Fruit fly (Drosophila melanogaster) whole organism, embryonic: Measurements from ENCODE around the gene Lim3.
A peak's percentile ranks its signal among the peaks of the same experiment; 100 is the strongest.

ENCODE experiments used
- Blimp-1 ChIP-seq: fragments of 200-800 bp; sonication (Bioruptor generic); optimal IDR thresholded peaks from 3 replicates; lab custom pipeline; 2018; ENCODE audit warnings: missing biosample characterization, missing genetic modification characterization, mild to moderate bottlenecking, moderate library complexity, missing genetic modification reagents
- CG10321 ChIP-seq: fragments of 200-800 bp; sonication (Bioruptor generic); IDR thresholded peaks from 2 replicates; pipeline ENCODE4 v1.3.6; 2022; ENCODE audit warnings: missing biosample characterization, missing genetic modification characterization
- CG10979 ChIP-seq: fragments of 200-800 bp; sonication (Bioruptor generic); optimal IDR thresholded peaks from 2 replicates; lab custom pipeline; 2018; ENCODE audit warnings: missing biosample characterization, mild to moderate bottlenecking, missing genetic modification characterization, moderate library complexity
- CG14710 ChIP-seq: fragments of 200-800 bp; sonication (Bioruptor generic); optimal IDR thresholded peaks from 3 replicates; lab custom pipeline; 2019; ENCODE audit warnings: missing biosample characterization, mild to moderate bottlenecking, missing genetic modification characterization, moderate library complexity
- CG1603 ChIP-seq: fragments of 200-800 bp; sonication (Bioruptor generic); optimal IDR thresholded peaks from 2 replicates; lab custom pipeline; 2019; ENCODE audit warnings: missing biosample characterization, mild to moderate bottlenecking, missing genetic modification characterization, moderate library complexity
- CG16815 ChIP-seq: fragments of 200-800 bp; sonication (Bioruptor generic); optimal IDR thresholded peaks from 3 replicates; lab custom pipeline; 2017; ENCODE audit warnings: missing biosample characterization, mild to moderate bottlenecking, missing genetic modification characterization
- CG17328 ChIP-seq: fragments of 200-800 bp; sonication (Bioruptor generic); IDR thresholded peaks from 2 replicates; pipeline ENCODE4 v1.3.6; 2022; ENCODE audit warnings: missing biosample characterization, missing genetic modification characterization
- CG17802 ChIP-seq: fragments of 200-800 bp; sonication (Bioruptor generic); optimal IDR thresholded peaks from 2 replicates; lab custom pipeline; 2018; ENCODE audit warnings: missing biosample characterization, mild to moderate bottlenecking, missing genetic modification characterization, moderate library complexity
- CG2875 ChIP-seq: fragments of 200-800 bp; sonication (Bioruptor generic); optimal IDR thresholded peaks from 2 replicates; lab custom pipeline; 2017; ENCODE audit warnings: missing biosample characterization, mild to moderate bottlenecking, missing genetic modification characterization, missing genetic modification reagents
- CG31441 ChIP-seq: fragments of 200-800 bp; sonication (Bioruptor generic); IDR thresholded peaks from 2 replicates; pipeline ENCODE4 v1.3.6; 2022; ENCODE audit warnings: missing biosample characterization, missing genetic modification characterization
- CG33557 ChIP-seq: fragments of 200-800 bp; sonication (Bioruptor generic); optimal IDR thresholded peaks from 2 replicates; lab custom pipeline; 2019; ENCODE audit warnings: missing biosample characterization, mild to moderate bottlenecking, missing genetic modification characterization, moderate library complexity
- CG3407 ChIP-seq: fragments of 200-800 bp; sonication (Bioruptor generic); optimal IDR thresholded peaks from 2 replicates; lab custom pipeline; 2018; ENCODE audit warnings: missing biosample characterization, mild to moderate bottlenecking, missing genetic modification characterization
- CG34224 ChIP-seq: fragments of 200-800 bp; sonication (Bioruptor generic); IDR thresholded peaks from 3 replicates; pipeline ENCODE4 v1.3.6; 2022; ENCODE audit warnings: missing biosample characterization, missing genetic modification characterization; ENCODE audit not compliant: partially characterized antibody
- CG4730 ChIP-seq: fragments of 200-800 bp; sonication (Bioruptor generic); IDR thresholded peaks from 2 replicates; pipeline ENCODE4 v1.3.6; 2022; ENCODE audit warnings: missing biosample characterization, missing genetic modification characterization
- CG6254 ChIP-seq: fragments of 200-800 bp; sonication (Bioruptor generic); optimal IDR thresholded peaks from 3 replicates; lab custom pipeline; 2017; ENCODE audit warnings: mild to moderate bottlenecking, missing biosample characterization, missing genetic modification reagents, missing genetic modification characterization
- CG7987 ChIP-seq: fragments of 200-800 bp; sonication (Bioruptor generic); optimal IDR thresholded peaks from 2 replicates; lab custom pipeline; 2018; ENCODE audit warnings: missing biosample characterization, mild to moderate bottlenecking, missing genetic modification characterization, moderate library complexity
- CG9215 ChIP-seq: fragments of 200-800 bp; sonication (Bioruptor generic); IDR thresholded peaks from 2 replicates; pipeline ENCODE4 v1.3.6; 2022; ENCODE audit warnings: missing biosample characterization, missing genetic modification characterization
- Chrac-16 ChIP-seq: fragments of 200-800 bp; sonication (Bioruptor generic); optimal IDR thresholded peaks from 3 replicates; lab custom pipeline; 2016; ENCODE audit warnings: missing biosample characterization, missing genetic modification characterization
- CoRest ChIP-seq: fragments of 200-800 bp; sonication (Bioruptor generic); optimal IDR thresholded peaks from 3 replicates; lab custom pipeline; 2018; ENCODE audit warnings: missing biosample characterization, mild to moderate bottlenecking, missing genetic modification characterization, moderate library complexity
- Dip3 ChIP-seq: fragments of 200-800 bp; sonication (Bioruptor generic); optimal IDR thresholded peaks from 3 replicates; lab custom pipeline; 2016; ENCODE audit warnings: missing biosample characterization, missing genetic modification characterization
- Ets97D ChIP-seq: fragments of 200-800 bp; sonication (Bioruptor generic); optimal IDR thresholded peaks from 3 replicates; lab custom pipeline; 2016; ENCODE audit warnings: missing biosample characterization, missing genetic modification characterization
- MBD-R2 ChIP-seq: fragments of 200-800 bp; sonication (Bioruptor generic); IDR thresholded peaks from 2 replicates; pipeline ENCODE4 v1.3.6; 2022; ENCODE audit warnings: missing biosample characterization, missing genetic modification characterization
- Meics ChIP-seq: fragments of 200-800 bp; sonication (Bioruptor generic); optimal IDR thresholded peaks from 2 replicates; lab custom pipeline; 2017; ENCODE audit warnings: missing biosample characterization, mild to moderate bottlenecking, missing genetic modification characterization
- Mes4 ChIP-seq: fragments of 200-800 bp; sonication (Bioruptor generic); optimal IDR thresholded peaks from 2 replicates; lab custom pipeline; 2016; ENCODE audit warnings: missing biosample characterization, missing genetic modification characterization
- NfI ChIP-seq: fragments of 200-800 bp; sonication (Bioruptor generic); optimal IDR thresholded peaks from 3 replicates; lab custom pipeline; 2018; ENCODE audit warnings: missing biosample characterization, mild to moderate bottlenecking, missing genetic modification characterization, moderate library complexity
- Poxn ChIP-seq: fragments of 200-800 bp; sonication (Bioruptor generic); IDR thresholded peaks from 2 replicates; pipeline ENCODE4 v1.3.6; 2022; ENCODE audit warnings: missing biosample characterization, missing genetic modification characterization
- Ptx1 ChIP-seq: fragments of 200-800 bp; sonication (Bioruptor generic); IDR thresholded peaks from 2 replicates; pipeline ENCODE4 v1.3.6; 2022; ENCODE audit warnings: missing biosample characterization, missing genetic modification characterization
- Xrp1 ChIP-seq: fragments of 200-800 bp; sonication (Bioruptor generic); IDR thresholded peaks from 2 replicates; pipeline ENCODE4 v1.3.6; 2022; ENCODE audit warnings: missing biosample characterization, missing genetic modification characterization
- ac ChIP-seq: fragments of 200-800 bp; sonication (Bioruptor generic); optimal IDR thresholded peaks from 3 replicates; lab custom pipeline; 2017; ENCODE audit warnings: missing biosample characterization, mild to moderate bottlenecking, missing genetic modification characterization
- ase ChIP-seq: fragments of 200-800 bp; sonication (Bioruptor generic); IDR thresholded peaks from 3 replicates; pipeline ENCODE4 v1.3.6; 2022; ENCODE audit warnings: missing biosample characterization, missing genetic modification characterization
- chinmo ChIP-seq: fragments of 200-800 bp; sonication (Bioruptor generic); IDR thresholded peaks from 4 replicates; pipeline ENCODE4 v1.3.6; 2022; ENCODE audit warnings: missing biosample characterization, missing genetic modification characterization; ENCODE audit not compliant: partially characterized antibody
- dmrt11E ChIP-seq: fragments of 200-800 bp; sonication (Bioruptor generic); optimal IDR thresholded peaks from 3 replicates; lab custom pipeline; 2018; ENCODE audit warnings: missing biosample characterization, mild to moderate bottlenecking, missing genetic modification characterization, moderate library complexity
- dmrt99B ChIP-seq: fragments of 200-800 bp; sonication (Bioruptor generic); optimal IDR thresholded peaks from 2 replicates; lab custom pipeline; 2018; ENCODE audit warnings: missing biosample characterization, mild to moderate bottlenecking, missing genetic modification characterization, moderate library complexity
- emc ChIP-seq: fragments of 200-800 bp; sonication (Bioruptor generic); optimal IDR thresholded peaks from 2 replicates; lab custom pipeline; 2016; ENCODE audit warnings: missing biosample characterization, missing genetic modification characterization
- eyg ChIP-seq: fragments of 200-800 bp; sonication (Bioruptor generic); optimal IDR thresholded peaks from 3 replicates; lab custom pipeline; 2016; ENCODE audit warnings: missing biosample characterization, missing genetic modification characterization
- knrl ChIP-seq: fragments of 200-800 bp; sonication (Bioruptor generic); IDR thresholded peaks from 3 replicates; pipeline ENCODE4 v1.3.6; 2022; ENCODE audit warnings: missing biosample characterization, missing genetic modification characterization; ENCODE audit not compliant: partially characterized antibody
- lbe ChIP-seq: fragments of 200-800 bp; sonication (Bioruptor generic); optimal IDR thresholded peaks from 2 replicates; lab custom pipeline; 2016; ENCODE audit warnings: missing biosample characterization, mild to moderate bottlenecking, missing genetic modification characterization
- nom ChIP-seq: fragments of 200-800 bp; sonication (Bioruptor generic); optimal IDR thresholded peaks from 2 replicates; lab custom pipeline; 2017; ENCODE audit warnings: missing biosample characterization, missing genetic modification characterization, mild to moderate bottlenecking, moderate library complexity, missing genetic modification reagents
- oc ChIP-seq: fragments of 200-800 bp; sonication (Bioruptor generic); optimal IDR thresholded peaks from 2 replicates; lab custom pipeline; 2018; ENCODE audit warnings: missing biosample characterization, mild to moderate bottlenecking, missing genetic modification characterization, moderate library complexity
- onecut ChIP-seq: fragments of 200-800 bp; sonication (Bioruptor generic); IDR thresholded peaks from 2 replicates; pipeline ENCODE4 v1.3.6; 2022; ENCODE audit warnings: missing biosample characterization, missing genetic modification characterization
- peb ChIP-seq: fragments of 200-800 bp; sonication (Bioruptor generic); IDR thresholded peaks from 2 replicates; pipeline ENCODE4 v1.3.6; 2022; ENCODE audit warnings: missing biosample characterization, missing genetic modification characterization
- repo ChIP-seq: fragments of 200-800 bp; sonication (Bioruptor generic); optimal IDR thresholded peaks from 2 replicates; lab custom pipeline; 2016; ENCODE audit warnings: missing biosample characterization, missing genetic modification characterization
- rib ChIP-seq: fragments of 200-800 bp; sonication (Bioruptor generic); IDR thresholded peaks from 2 replicates; pipeline ENCODE4 v1.3.6; 2022; ENCODE audit warnings: missing biosample characterization, missing genetic modification characterization
- schlank ChIP-seq: fragments of 200-800 bp; sonication (Bioruptor generic); optimal IDR thresholded peaks from 2 replicates; lab custom pipeline; 2018; ENCODE audit warnings: missing biosample characterization, mild to moderate bottlenecking, missing genetic modification characterization
- slp2 ChIP-seq: fragments of 200-800 bp; sonication (Bioruptor generic); optimal IDR thresholded peaks from 2 replicates; lab custom pipeline; 2016; ENCODE audit warnings: missing biosample characterization, missing genetic modification characterization
- tio ChIP-seq: fragments of 200-800 bp; sonication (Bioruptor generic); optimal IDR thresholded peaks from 2 replicates; lab custom pipeline; 2017; ENCODE audit warnings: missing biosample characterization, missing genetic modification characterization, inconsistent platforms
- trem ChIP-seq: fragments of 200-800 bp; optimal IDR thresholded peaks from 3 replicates; lab custom pipeline; 2019; ENCODE audit warnings: missing biosample characterization, mild to moderate bottlenecking, missing genetic modification characterization, moderate library complexity
- unpg ChIP-seq: fragments of 200-800 bp; sonication (Bioruptor generic); optimal IDR thresholded peaks from 3 replicates; lab custom pipeline; 2018; ENCODE audit warnings: missing biosample characterization, mild to moderate bottlenecking, missing genetic modification characterization, moderate library complexity
- wdn ChIP-seq: fragments of 200-800 bp; sonication (Bioruptor generic); IDR thresholded peaks from 2 replicates; pipeline ENCODE4 v1.3.6; 2022; ENCODE audit warnings: missing biosample characterization, missing genetic modification characterization
- zen ChIP-seq: fragments of 200-800 bp; sonication (Bioruptor generic); optimal IDR thresholded peaks from 3 replicates; lab custom pipeline; 2018; ENCODE audit warnings: missing biosample characterization, mild to moderate bottlenecking, missing genetic modification characterization, moderate library complexity

Lim3 gene

dm6 chr2L:19136735-19137134 lies 28.5 kb upstream of the Lim3 start (continued):
- peak; percentile 62 for TF ChIP-seq CG16815 (GFP tag; lab: Kevin White, UChicago)
- TF ChIP-seq nom = peak; percentile 88
- peak; percentile 25 for TF ChIP-seq CG2875
- TF ChIP-seq trem (tag; lab: Kevin White, UChicago) = no peak
- peak; percentile 1 for TF ChIP-seq CG3407 (GFP tag; lab: Kevin White, UChicago)
- TF ChIP-seq CG14710 (tag; lab: Kevin White, UChicago) = peak; percentile 57
- no peak for TF ChIP-seq eyg (GFP tag; lab: Kevin White, UChicago)
- TF ChIP-seq ac = peak; percentile 44
- no peak for TF ChIP-seq slp2
- TF ChIP-seq lbe (GFP tag; lab: Kevin White, UChicago) = peak; percentile 86
- TF ChIP-seq zen (tag; lab: Kevin White, UChicago) = peak; percentile 45
- peak; percentile 49; the same call in 1 of the 2 replicates for TF ChIP-seq Xrp1 (GFP tag; lab: Robert Waterston, UW)
- TF ChIP-seq CoRest (tag; lab: Kevin White, UChicago) = peak; percentile 33
- no peak for TF ChIP-seq CG4730
- TF ChIP-seq schlank (tag; lab: Kevin White, UChicago) = no peak
- peak; percentile 43 for TF ChIP-seq tio (GFP tag; lab: Kevin White, UChicago)
- TF ChIP-seq CG17802 = no peak
- TF ChIP-seq dmrt99B = peak; percentile 22
- peak; percentile 20 for TF ChIP-seq Mes4
- no peak for TF ChIP-seq CG7987
- TF ChIP-seq Ets97D (GFP tag; lab: Kevin White, UChicago) = no peak
- peak; percentile 21 for TF ChIP-seq CG6254 (GFP tag; lab: Kevin White, UChicago)
- TF ChIP-seq CG34224 (GFP tag; lab: Robert Waterston, UW) = no peak
- TF ChIP-seq CG33557 (GFP tag; lab: Kevin White, UChicago) = peak; percentile 49
- TF ChIP-seq unpg (GFP tag; lab: Kevin White, UChicago) = peak; percentile 37
- peak; percentile 31; the same call in 1 of the 2 replicates for TF ChIP-seq CG31441
- TF ChIP-seq dmrt11E (tag; lab: Kevin White, UChicago) = peak; percentile 89

- TF ChIP-seq NfI (GFP tag; lab: Kevin White, UChicago) = no peak
- TF ChIP-seq MBD-R2 (GFP tag; lab: Robert Waterston, UW) = no peak
- TF ChIP-seq Blimp-1 (GFP tag; lab: Kevin White, UChicago) = peak; percentile 28
- TF ChIP-seq oc (tag; lab: Kevin White, UChicago) = no peak
- TF ChIP-seq Dip3 = no peak
- TF ChIP-seq wdn (GFP tag; lab: Robert Waterston, UW) = no peak
- no peak for TF ChIP-seq chinmo (GFP tag; lab: Robert Waterston, UW)
- TF ChIP-seq Ptx1 (GFP tag; lab: Robert Waterston, UW) = peak; percentile 13; the same call in 1 of the 2 replicates
- TF ChIP-seq peb (GFP tag; lab: Robert Waterston, UW) = no peak
- peak; percentile 20 for TF ChIP-seq Meics (GFP tag; lab: Kevin White, UChicago)
- TF ChIP-seq emc (GFP tag; lab: Kevin White, UChicago) = no peak
- TF ChIP-seq CG10321 (GFP tag; lab: Robert Waterston, UW) = no peak
- TF ChIP-seq rib (GFP tag; lab: Robert Waterston, UW) = 0 out of 2 replicates have a peak, but pooled peaks have one; percentile 19
- TF ChIP-seq onecut (GFP tag; lab: Robert Waterston, UW) = no peak
- no peak for TF ChIP-seq CG9215
- peak; percentile 33 for TF ChIP-seq CG1603
- no peak for TF ChIP-seq ase (GFP tag; lab: Robert Waterston, UW)
- no peak for TF ChIP-seq CG17328 (GFP tag; lab: Robert Waterston, UW)
- no peak for TF ChIP-seq Poxn
- no peak for TF ChIP-seq repo (GFP tag; lab: Kevin White, UChicago)
- no peak for TF ChIP-seq Chrac-16 (GFP tag; lab: Kevin White, UChicago)
- no peak for TF ChIP-seq knrl (GFP tag; lab: Robert Waterston, UW)
- TF ChIP-seq CG10979 = no peak
Observed at dm6 chr2L:19135955-19136677, 27.9 kb upstream of the Lim3 start.
